Worm (Caenorhabditis elegans) whole organism, L4 larva: ENCODE results near the gene rga-3.

Source experiments
- F44E2.7 ChIP-seq: fragments of 200-800 bp; sonication (Bioruptor generic); IDR thresholded peaks from 2 replicates; pipeline ENCODE4 v2.1.2; 2022; ENCODE audit warnings: missing genetic modification characterization, missing compliant biosample characterization
- Y105C5A.15 ChIP-seq: fragments of 200-800 bp; sonication (Bioruptor generic); IDR thresholded peaks from 2 replicates; pipeline ENCODE4 v1.3.6; 2022; ENCODE audit warnings: missing genetic modification characterization, missing compliant biosample characterization
- ceh-28 ChIP-seq: fragments of 150-350 bp; optimal IDR thresholded peaks from 2 replicates; lab custom pipeline; 2014; ENCODE audit warnings: missing biosample characterization, missing genetic modification reagents, missing genetic modification characterization
- egl-27 ChIP-seq: sonication (generic microtip); optimal IDR thresholded peaks from 3 replicates; lab custom pipeline; 2017; ENCODE audit warnings: missing biosample characterization, missing genetic modification reagents, missing genetic modification characterization
- lin-38 ChIP-seq: fragments of 200-800 bp; sonication (Bioruptor generic); IDR thresholded peaks from 2 replicates; pipeline ENCODE4 v1.3.6; 2022; ENCODE audit warnings: missing genetic modification reagents, missing genetic modification characterization, missing compliant biosample characterization
- lsy-2 ChIP-seq, 2 experiments: fragments of 150-350 bp in 1 of 2; sonication (generic microtip) in 1 of 2; optimal IDR thresholded peaks; 2 replicates each; lab custom pipeline; 2014 to 2017; ENCODE audit warnings: missing biosample characterization in 2 of 2, missing genetic modification characterization in 2 of 2
- mdl-1 ChIP-seq, 2 experiments: fragments of 150-350 bp in 1 of 2; sonication (generic microtip) in 1 of 2; optimal IDR thresholded peaks; 2 replicates each; lab custom pipeline; 2014 to 2017; ENCODE audit warnings: missing biosample characterization in 2 of 2, missing genetic modification characterization in 2 of 2
- nhr-77 ChIP-seq: fragments of 150-350 bp; optimal IDR thresholded peaks from 2 replicates; lab custom pipeline; 2014; ENCODE audit warnings: missing biosample characterization, missing genetic modification characterization
- pha-4 ChIP-seq, 2 experiments: fragments of 150-350 bp in 1 of 2; fragments of 200-800 bp in 1 of 2; sonication (Bioruptor generic) in 1 of 2; IDR thresholded peaks in 1 of 2; optimal IDR thresholded peaks in 1 of 2; 2 replicates each; pipeline versions ENCODE4 v1.3.6 to Lab custom; 2014 to 2022; ENCODE audit warnings: missing genetic modification characterization in 2 of 2, missing genetic modification reagents in 2 of 2, missing biosample characterization in 1 of 2, missing compliant biosample characterization in 1 of 2

ce11 chrV:5746237-5746636 is 28.6 kb downstream of the rga-3 start:
- no peak for TF ChIP-seq egl-27 (tag; lab: Kevin White, UChicago)
- TF ChIP-seq lsy-2 (tag; optimal IDR thresholded peaks at IDR 0.05; lab: Kevin White, UChicago) = no peak
- no peak for TF ChIP-seq lin-38 (GFP tag; lab: Robert Waterston, UW)
- no peak for TF ChIP-seq nhr-77 (tag; lab: Kevin White, UChicago)
- TF ChIP-seq pha-4 (GFP tag; IDR thresholded peaks at IDR 0.05; lab: Robert Waterston, UW) = no peak
- no peak for TF ChIP-seq pha-4 (tag; optimal IDR thresholded peaks at IDR 0.05; lab: Kevin White, UChicago)
- no peak for TF ChIP-seq ceh-28 (tag; lab: Kevin White, UChicago)
- TF ChIP-seq mdl-1 (tag; optimal IDR thresholded peaks at IDR 0.05; lab: Kevin White, UChicago) = no peak
- TF ChIP-seq Y105C5A.15 = no peak
- TF ChIP-seq F44E2.7 (GFP tag; lab: Robert Waterston, UW) = no peak
